Worm (Caenorhabditis elegans) whole organism, L2 larva: Measurements from ENCODE around the gene glr-1.

ENCODE experiments used
- C34F6.9 ChIP-seq: fragments of 150-350 bp; optimal IDR thresholded peaks from 2 replicates; lab custom pipeline; 2014; ENCODE audit warnings: missing biosample characterization, missing genetic modification characterization
- F13H6.1 ChIP-seq: sonication (generic microtip); optimal IDR thresholded peaks from 2 replicates; lab custom pipeline; 2016; ENCODE audit warnings: missing genetic modification characterization, missing compliant biosample characterization
- Y55F3AM.14 ChIP-seq: fragments of 200-800 bp; sonication (Bioruptor generic); optimal IDR thresholded peaks from 2 replicates; lab custom pipeline; 2018; ENCODE audit warnings: mild to moderate bottlenecking, missing genetic modification characterization, missing compliant biosample characterization
- ZK546.5 ChIP-seq: sonication (generic microtip); optimal IDR thresholded peaks from 2 replicates; lab custom pipeline; 2017; ENCODE audit warnings: missing biosample characterization, missing genetic modification characterization
- aly-2 ChIP-seq: fragments of 150-350 bp; optimal IDR thresholded peaks from 2 replicates; lab custom pipeline; 2014; ENCODE audit warnings: missing biosample characterization, missing genetic modification characterization
- ama-1 ChIP-seq: fragments of 150-350 bp; optimal IDR thresholded peaks from 2 replicates; lab custom pipeline; 2018; ENCODE audit warnings: inconsistent platforms
- ceh-16 ChIP-seq: fragments of 150-350 bp; optimal IDR thresholded peaks from 2 replicates; lab custom pipeline; 2014; ENCODE audit warnings: missing biosample characterization, missing genetic modification characterization
- ceh-82 ChIP-seq: fragments of 150-350 bp; optimal IDR thresholded peaks from 2 replicates; lab custom pipeline; 2014; ENCODE audit warnings: missing biosample characterization, missing genetic modification characterization
- crh-2 ChIP-seq: sonication (generic microtip); optimal IDR thresholded peaks from 2 replicates; lab custom pipeline; 2017; ENCODE audit warnings: missing biosample characterization, missing genetic modification characterization
- dmd-4 ChIP-seq: sonication (generic microtip); optimal IDR thresholded peaks from 2 replicates; lab custom pipeline; 2017; ENCODE audit warnings: missing biosample characterization, missing genetic modification characterization
- egl-27 ChIP-seq: sonication (generic microtip); optimal IDR thresholded peaks from 3 replicates; lab custom pipeline; 2017; ENCODE audit warnings: missing biosample characterization, missing genetic modification reagents, missing genetic modification characterization
- elt-1 ChIP-seq: fragments of 150-350 bp; optimal IDR thresholded peaks from 2 replicates; lab custom pipeline; 2014; ENCODE audit warnings: missing biosample characterization, missing genetic modification characterization
- fos-1 ChIP-seq: fragments of 150-350 bp; optimal IDR thresholded peaks from 2 replicates; lab custom pipeline; 2014; ENCODE audit warnings: missing biosample characterization, missing genetic modification characterization
- lin-11 ChIP-seq: fragments of 150-350 bp; sonication (generic microtip); optimal IDR thresholded peaks from 2 replicates; lab custom pipeline; 2014; ENCODE audit warnings: missing biosample characterization, missing genetic modification characterization, inconsistent platforms, mixed read lengths
- lin-13 ChIP-seq: fragments of 150-350 bp; optimal IDR thresholded peaks from 2 replicates; lab custom pipeline; 2014; ENCODE audit warnings: missing biosample characterization, missing genetic modification reagents, missing genetic modification characterization
- lsy-2 ChIP-seq, 2 experiments: fragments of 150-350 bp in 1 of 2; sonication (generic microtip) in 1 of 2; optimal IDR thresholded peaks; 2 replicates each; lab custom pipeline; 2014 to 2017; ENCODE audit warnings: missing biosample characterization in 2 of 2, missing genetic modification characterization in 2 of 2
- mbf-1 ChIP-seq: sonication (generic microtip); optimal IDR thresholded peaks from 2 replicates; lab custom pipeline; 2017; ENCODE audit warnings: missing biosample characterization, missing genetic modification characterization
- mdl-1 ChIP-seq, 2 experiments: fragments of 150-350 bp in 1 of 2; sonication (generic microtip) in 1 of 2; optimal IDR thresholded peaks; 2 replicates each; lab custom pipeline; 2017; ENCODE audit warnings: missing biosample characterization in 2 of 2, missing genetic modification characterization in 2 of 2
- nhr-10 ChIP-seq: sonication (generic microtip); optimal IDR thresholded peaks from 2 replicates; lab custom pipeline; 2017; ENCODE audit warnings: missing biosample characterization, missing genetic modification characterization
- nhr-11 ChIP-seq: fragments of 150-350 bp; optimal IDR thresholded peaks from 2 replicates; lab custom pipeline; 2014; ENCODE audit warnings: missing biosample characterization, missing genetic modification characterization
- nhr-12 ChIP-seq: fragments of 150-350 bp; optimal IDR thresholded peaks from 2 replicates; lab custom pipeline; 2014; ENCODE audit warnings: missing biosample characterization, missing genetic modification characterization
- nhr-129 ChIP-seq: fragments of 150-350 bp; optimal IDR thresholded peaks from 2 replicates; lab custom pipeline; 2014; ENCODE audit warnings: missing biosample characterization, missing genetic modification characterization
- nhr-21 ChIP-seq: fragments of 150-350 bp; optimal IDR thresholded peaks from 2 replicates; lab custom pipeline; 2014; ENCODE audit warnings: missing biosample characterization, missing genetic modification characterization
- nhr-237 ChIP-seq: fragments of 150-350 bp; optimal IDR thresholded peaks from 2 replicates; lab custom pipeline; 2014; ENCODE audit warnings: missing biosample characterization, missing genetic modification characterization
- nhr-25 ChIP-seq: fragments of 150-350 bp; sonication (generic microtip); optimal IDR thresholded peaks from 3 replicates; lab custom pipeline; 2014; ENCODE audit warnings: missing biosample characterization, missing genetic modification characterization
- nhr-6 ChIP-seq: fragments of 150-350 bp; optimal IDR thresholded peaks from 2 replicates; lab custom pipeline; 2014; ENCODE audit warnings: missing biosample characterization, missing genetic modification characterization
- peb-1 ChIP-seq: fragments of 150-350 bp; optimal IDR thresholded peaks from 2 replicates; lab custom pipeline; 2014; ENCODE audit warnings: missing biosample characterization, missing genetic modification characterization
- sem-4 ChIP-seq: fragments of 150-350 bp; optimal IDR thresholded peaks from 2 replicates; lab custom pipeline; 2014; ENCODE audit warnings: missing biosample characterization, missing genetic modification reagents, missing genetic modification characterization
- sma-3 ChIP-seq: sonication (generic microtip); optimal IDR thresholded peaks from 2 replicates; lab custom pipeline; 2016; ENCODE audit warnings: missing genetic modification reagents, missing genetic modification characterization, missing compliant biosample characterization
- sma-9 ChIP-seq, 2 experiments: fragments of 150-350 bp in 1 of 2; sonication (generic microtip) in 1 of 2; optimal IDR thresholded peaks; 2 replicates each; lab custom pipeline; 2014 to 2016; ENCODE audit warnings: missing genetic modification characterization in 2 of 2, mild to moderate bottlenecking in 1 of 2, missing biosample characterization in 1 of 2, missing compliant biosample characterization in 1 of 2, missing genetic modification reagents in 1 of 2, moderate library complexity in 1 of 2
- snpc-4 ChIP-seq: fragments of 150-350 bp; optimal IDR thresholded peaks from 2 replicates; lab custom pipeline; 2014; ENCODE audit warnings: missing biosample characterization, missing genetic modification characterization
- unc-39 ChIP-seq: fragments of 150-350 bp; optimal IDR thresholded peaks from 2 replicates; lab custom pipeline; 2014; ENCODE audit warnings: missing biosample characterization, missing genetic modification characterization
- unc-55 ChIP-seq: fragments of 150-350 bp; sonication (generic microtip); optimal IDR thresholded peaks from 3 replicates; lab custom pipeline; 2014; ENCODE audit warnings: missing biosample characterization, missing genetic modification reagents, missing genetic modification characterization
- zag-1 ChIP-seq: fragments of 150-350 bp; optimal IDR thresholded peaks from 2 replicates; lab custom pipeline; 2014; ENCODE audit warnings: missing biosample characterization, missing genetic modification characterization
- ztf-1 ChIP-seq: fragments of 200-800 bp; sonication (Bioruptor generic); conservative IDR thresholded peaks from 2 replicates; pipeline ENCODE4 v1.3.6; 2022; ENCODE audit warnings: missing genetic modification characterization, missing compliant biosample characterization
- ztf-4 ChIP-seq: fragments of 150-350 bp; optimal IDR thresholded peaks from 2 replicates; lab custom pipeline; 2014; ENCODE audit warnings: missing biosample characterization, missing genetic modification characterization

Gene glr-1

DNA sequence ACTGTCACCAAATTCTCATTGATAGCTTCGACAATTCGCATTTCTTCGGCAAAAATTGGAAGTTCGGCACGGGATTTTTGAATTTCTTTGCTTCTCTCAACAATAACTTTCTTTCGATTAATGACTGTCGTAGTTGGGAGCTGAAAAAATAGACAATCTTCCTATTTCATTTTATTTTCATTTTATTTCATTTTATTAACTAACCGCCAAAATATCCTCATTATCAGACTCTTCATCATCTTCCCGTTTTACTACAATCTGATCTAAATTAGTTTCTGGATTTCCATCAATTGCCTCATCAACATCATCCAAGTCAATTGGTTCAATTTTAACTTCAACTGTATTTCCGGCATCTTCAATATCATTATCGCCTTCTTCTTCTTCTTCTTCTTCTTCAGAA, 25.1 kb upstream of the glr-1 start:
- no peak for TF ChIP-seq nhr-10 (tag; lab: Kevin White, UChicago)

DNA sequence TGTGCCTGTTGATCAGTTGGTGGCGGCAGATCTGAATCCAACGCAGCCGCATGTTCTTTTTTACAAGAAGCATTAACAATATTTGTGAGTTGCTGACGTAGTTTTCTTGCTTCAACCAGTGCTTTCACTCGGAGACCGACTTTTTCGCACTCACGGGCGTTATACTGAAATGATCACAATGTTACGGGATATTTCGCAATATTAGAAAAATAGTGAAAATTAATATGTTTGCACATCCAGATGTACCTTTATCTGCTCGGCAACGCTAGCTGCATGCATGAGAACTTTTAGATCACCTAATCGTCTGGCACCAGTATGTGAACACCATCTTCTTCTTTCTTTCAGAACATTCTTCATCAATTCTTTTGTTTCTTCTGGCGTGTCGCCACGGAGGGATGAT, 22.8 kb upstream of the glr-1 start:
- TF ChIP-seq sma-9 (GFP tag; optimal IDR thresholded peaks at IDR 0.05; lab: Kevin White, UChicago) (no peak), sma-9 (tag; optimal IDR thresholded peaks at IDR 0.05; lab: Kevin White, UChicago) (no peak), unc-39 (tag; lab: Kevin White, UChicago) (no peak), fos-1 (tag; lab: Kevin White, UChicago) (no peak), ZK546.5 (tag; lab: Kevin White, UChicago) (no peak), nhr-129 (no peak), Y55F3AM.14 (GFP tag; lab: Kevin White, UChicago) (no peak), ztf-4 (tag; lab: Kevin White, UChicago) (no peak), sem-4 (tag; lab: Kevin White, UChicago) (no peak), peb-1 (tag; lab: Kevin White, UChicago) (no peak), unc-55 (GFP tag; lab: Kevin White, UChicago) (no peak), ama-1 (lab: Kevin White, UChicago) (no peak)

DNA sequence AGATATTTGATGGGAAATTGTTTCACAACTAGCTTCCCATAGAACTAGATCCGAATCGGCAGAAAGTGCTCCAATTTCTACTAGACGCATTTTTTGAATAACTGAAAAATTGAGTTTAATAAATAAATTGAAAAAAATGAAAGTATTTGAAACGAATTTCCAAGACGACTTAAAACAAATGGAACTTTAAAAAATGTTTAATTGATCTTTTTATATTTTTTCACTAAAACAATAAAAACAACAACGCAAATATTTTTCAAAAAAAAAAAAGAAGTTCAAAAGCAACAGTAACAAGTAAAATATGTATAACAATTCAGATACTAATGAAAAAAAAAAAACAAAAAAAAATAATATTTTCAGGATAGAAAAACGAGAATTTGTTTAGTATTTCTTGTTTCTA, 21.2 kb upstream of the glr-1 start, which contains the start of gene C06E1.9:
Gene C06E1.9, minus strand, starts transcription at position 101 of the 400 bp plus-strand sequence.
- TF ChIP-seq lin-13 (GFP tag; lab: Kevin White, UChicago) (no peak), aly-2 (no peak), mbf-1 (tag; lab: Kevin White, UChicago) (no peak), nhr-10 (tag; lab: Kevin White, UChicago) (no peak), unc-55 (GFP tag; lab: Kevin White, UChicago) (no peak), lin-11 (tag; lab: Kevin White, UChicago) (no peak), peb-1 (tag; lab: Kevin White, UChicago) (no peak), snpc-4 (tag; lab: Kevin White, UChicago) (no peak), C34F6.9 (tag; lab: Kevin White, UChicago) (no peak), ztf-4 (tag; lab: Kevin White, UChicago) (no peak), sma-9 (GFP tag; optimal IDR thresholded peaks at IDR 0.05; lab: Kevin White, UChicago) (no peak), sma-9 (tag; optimal IDR thresholded peaks at IDR 0.05; lab: Kevin White, UChicago) (no peak), dmd-4 (tag; lab: Kevin White, UChicago) (no peak), sma-3 (no peak), nhr-6 (tag; lab: Kevin White, UChicago) (no peak)

DNA sequence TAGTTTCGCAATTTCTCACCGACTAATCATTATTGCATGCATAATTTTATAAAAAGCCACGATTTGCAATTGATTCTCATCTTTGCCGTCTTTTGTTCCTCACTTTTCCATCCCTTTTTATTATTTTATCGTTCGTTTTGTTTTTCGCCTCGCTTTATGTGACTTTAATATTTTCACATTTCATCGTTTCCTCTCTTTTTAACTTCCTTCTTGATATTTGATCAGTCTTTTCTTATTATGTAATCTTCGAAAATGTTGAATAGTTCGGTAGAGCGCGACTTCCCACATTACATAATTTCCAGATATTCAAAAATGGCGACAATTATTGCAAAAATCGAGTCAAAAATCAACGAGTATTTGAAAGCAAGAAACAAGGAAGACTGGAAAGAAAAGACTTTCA, 17.1 kb upstream of the glr-1 start, which contains the start of gene C06E1.1:
Gene C06E1.1, plus strand, starts transcription at position 301 of the 400 bp plus-strand sequence.
- TF ChIP-seq lin-11 (tag; lab: Kevin White, UChicago): no peak
- no peak for TF ChIP-seq sma-3
- TF ChIP-seq nhr-6 (tag; lab: Kevin White, UChicago): no peak
- no peak for TF ChIP-seq C34F6.9 (tag; lab: Kevin White, UChicago)
- TF ChIP-seq ceh-82: no peak
- no peak for TF ChIP-seq ZK546.5 (tag; lab: Kevin White, UChicago)
- no peak for TF ChIP-seq nhr-12 (tag; lab: Kevin White, UChicago)

DNA sequence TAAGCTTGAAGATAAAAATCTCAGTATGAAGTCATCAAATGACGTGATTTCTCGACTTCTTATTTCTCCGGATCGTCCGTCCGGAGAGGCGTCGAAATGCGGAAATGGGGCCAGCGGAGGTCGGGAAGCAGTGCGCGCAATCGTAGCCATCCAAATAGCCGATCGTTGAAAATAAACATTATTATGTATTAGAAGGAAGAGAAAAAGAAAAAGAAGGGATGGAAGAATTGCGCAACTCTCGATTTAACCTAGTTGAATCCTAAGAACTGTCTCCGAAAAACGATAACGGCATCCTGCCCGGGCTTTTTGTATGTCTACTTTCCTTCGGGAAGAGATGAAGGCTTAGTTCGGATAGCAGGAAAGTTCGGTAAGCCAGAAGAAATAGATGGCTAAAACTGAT, 13.7 kb upstream of the glr-1 start:
- TF ChIP-seq unc-39 (tag; lab: Kevin White, UChicago) (no peak), nhr-6 (tag; lab: Kevin White, UChicago) (no peak), zag-1 (tag; lab: Kevin White, UChicago) (no peak), ztf-1 (GFP tag; lab: Robert Waterston, UW) (no peak), dmd-4 (tag; lab: Kevin White, UChicago) (no peak), fos-1 (tag; lab: Kevin White, UChicago) (no peak), ZK546.5 (tag; lab: Kevin White, UChicago) (no peak), mdl-1 (tag; optimal IDR thresholded peaks at IDR 0.05; lab: Kevin White, UChicago) (no peak), sma-3 (no peak), sma-9 (GFP tag; optimal IDR thresholded peaks at IDR 0.05; lab: Kevin White, UChicago) (no peak), sma-9 (tag; optimal IDR thresholded peaks at IDR 0.05; lab: Kevin White, UChicago) (no peak), nhr-237 (no peak), F13H6.1 (tag; lab: Kevin White, UChicago) (no peak), nhr-12 (tag; lab: Kevin White, UChicago) (no peak), sem-4 (tag; lab: Kevin White, UChicago) (no peak), ztf-4 (tag; lab: Kevin White, UChicago) (no peak), ceh-16 (no peak)

DNA sequence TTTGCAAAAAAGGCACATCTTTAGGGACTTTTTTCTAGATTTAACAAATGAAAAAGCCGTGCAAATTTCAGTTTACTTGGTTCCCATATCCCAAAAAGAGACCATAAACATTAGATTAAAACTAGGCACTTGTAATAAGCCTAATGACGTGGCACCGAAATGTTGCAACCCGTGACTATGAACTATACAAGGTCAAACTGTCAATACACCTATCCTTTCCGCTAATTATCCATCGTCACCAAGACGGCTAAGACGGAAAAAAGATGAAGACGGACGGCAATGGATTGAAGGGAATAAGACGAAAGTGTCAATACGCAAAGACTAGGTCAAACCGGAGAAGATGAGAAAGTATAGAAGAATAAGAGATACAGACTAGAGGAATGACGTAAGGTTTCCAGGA, 10.5 kb upstream of the glr-1 start:
- TF ChIP-seq nhr-21 (tag; lab: Kevin White, UChicago): peak; percentile 27
- peak; percentile 48 for TF ChIP-seq egl-27 (tag; lab: Kevin White, UChicago)
- TF ChIP-seq nhr-237: no peak
- no peak for TF ChIP-seq nhr-12 (tag; lab: Kevin White, UChicago)
- TF ChIP-seq elt-1 (tag; lab: Kevin White, UChicago): no peak
- no peak for TF ChIP-seq nhr-11 (tag; lab: Kevin White, UChicago)
- TF ChIP-seq sma-3: peak; percentile 4
- peak; percentile 34 for TF ChIP-seq nhr-129
- TF ChIP-seq F13H6.1 (tag; lab: Kevin White, UChicago): no peak
- TF ChIP-seq nhr-25 (tag; lab: Kevin White, UChicago): peak; percentile 15
- TF ChIP-seq peb-1 (tag; lab: Kevin White, UChicago): no peak
- peak; percentile 55 for TF ChIP-seq crh-2 (tag; lab: Kevin White, UChicago)
- TF ChIP-seq sem-4 (tag; lab: Kevin White, UChicago): no peak
- TF ChIP-seq lsy-2 (tag; optimal IDR thresholded peaks at IDR 0.05; lab: Kevin White, UChicago): no peak
